Worm (Caenorhabditis elegans) whole organism, young adult: ENCODE measurements around the gene cdc-14.

Source experiments
- B0019.2 ChIP-seq: fragments of 200-800 bp; sonication (Bioruptor generic); conservative IDR thresholded peaks from 2 replicates; pipeline ENCODE4 v1.3.6; 2022; ENCODE audit warnings: missing genetic modification reagents, missing genetic modification characterization, missing compliant biosample characterization
- B0261.1 ChIP-seq: sonication (generic microtip); optimal IDR thresholded peaks from 2 replicates; lab custom pipeline; 2016; ENCODE audit warnings: mild to moderate bottlenecking, missing genetic modification characterization, moderate library complexity, missing compliant biosample characterization
- C17E4.6 ChIP-seq: fragments of 200-800 bp; sonication (Bioruptor generic); IDR thresholded peaks from 2 replicates; pipeline ENCODE4 v1.3.6; 2022; ENCODE audit warnings: missing genetic modification reagents, missing genetic modification characterization, missing compliant biosample characterization
- D2030.7 ChIP-seq: fragments of 200-800 bp; sonication (Bioruptor generic); IDR thresholded peaks from 2 replicates; pipeline ENCODE4 v1.3.6; 2022; ENCODE audit warnings: missing genetic modification reagents, missing genetic modification characterization, missing compliant biosample characterization
- F22D6.2 ChIP-seq: sonication (generic microtip); optimal IDR thresholded peaks from 2 replicates; lab custom pipeline; 2016; ENCODE audit warnings: mild to moderate bottlenecking, missing genetic modification characterization, missing compliant biosample characterization
- F23B12.7 ChIP-seq: sonication (generic microtip); optimal IDR thresholded peaks from 2 replicates; lab custom pipeline; 2017; ENCODE audit warnings: missing genetic modification characterization, mild to moderate bottlenecking, missing compliant biosample characterization, antibody characterized with exemption, moderate library complexity; ENCODE audit not compliant: insufficient read depth
- F55B11.4 ChIP-seq: sonication (generic microtip); optimal IDR thresholded peaks from 2 replicates; lab custom pipeline; 2016; ENCODE audit warnings: missing compliant biosample characterization, missing genetic modification characterization, borderline replicate concordance; ENCODE audit not compliant: insufficient read depth
- K11D2.4 ChIP-seq: fragments of 200-800 bp; sonication (Bioruptor generic); IDR thresholded peaks from 2 replicates; pipeline ENCODE4 v1.3.6; 2022; ENCODE audit warnings: missing genetic modification reagents, missing genetic modification characterization, missing compliant biosample characterization
- K12H6.12 ChIP-seq: fragments of 200-800 bp; sonication (Bioruptor generic); optimal IDR thresholded peaks from 2 replicates; lab custom pipeline; 2018; ENCODE audit warnings: mild to moderate bottlenecking, missing genetic modification characterization, missing compliant biosample characterization
- T26A5.8 ChIP-seq: sonication (generic microtip); optimal IDR thresholded peaks from 2 replicates; lab custom pipeline; 2016; ENCODE audit warnings: missing genetic modification characterization, missing compliant biosample characterization
- Y53F4B.3 ChIP-seq: fragments of 200-800 bp; sonication (Bioruptor generic); IDR thresholded peaks from 2 replicates; pipeline ENCODE4 v1.3.6; 2022; ENCODE audit warnings: missing genetic modification reagents, missing genetic modification characterization, missing compliant biosample characterization
- ama-1 ChIP-seq, 3 experiments: fragments of 150-350 bp in 1 of 3; sonication (generic microtip) in 2 of 3; optimal IDR thresholded peaks; 2 replicates each; lab custom pipeline; 2014 to 2018; ENCODE audit warnings: missing biosample characterization in 2 of 3, missing genetic modification characterization in 2 of 3, missing genetic modification reagents in 2 of 3
- aptf-2 ChIP-seq: fragments of 200-800 bp; sonication (Bioruptor generic); conservative IDR thresholded peaks from 2 replicates; pipeline ENCODE4 v1.3.6; 2022; ENCODE audit warnings: missing genetic modification reagents, missing genetic modification characterization, missing compliant biosample characterization
- aptf-3 ChIP-seq: fragments of 200-800 bp; sonication (Bioruptor generic); IDR thresholded peaks from 2 replicates; pipeline ENCODE4 v1.3.6; 2022; ENCODE audit warnings: missing genetic modification characterization, missing compliant biosample characterization
- athp-1 ChIP-seq: sonication (generic microtip); optimal IDR thresholded peaks from 2 replicates; lab custom pipeline; 2017; ENCODE audit warnings: mild to moderate bottlenecking, missing genetic modification characterization, missing compliant biosample characterization
- attf-3 ChIP-seq: fragments of 200-800 bp; sonication (Bioruptor generic); conservative IDR thresholded peaks from 2 replicates; pipeline ENCODE4 v1.3.6; 2022; ENCODE audit warnings: missing genetic modification reagents, missing genetic modification characterization, missing compliant biosample characterization
- ccch-3 ChIP-seq: fragments of 200-800 bp; sonication (Bioruptor generic); optimal IDR thresholded peaks from 2 replicates; lab custom pipeline; 2018; ENCODE audit warnings: mild to moderate bottlenecking, missing genetic modification characterization, missing compliant biosample characterization
- cebp-2 ChIP-seq: fragments of 200-800 bp; sonication (Bioruptor generic); IDR thresholded peaks from 2 replicates; pipeline ENCODE4 v1.3.6; 2022; ENCODE audit warnings: missing genetic modification characterization, missing compliant biosample characterization
- egl-18 ChIP-seq: fragments of 200-800 bp; sonication (Bioruptor generic); IDR thresholded peaks from 2 replicates; pipeline ENCODE4 v1.3.6; 2022; ENCODE audit warnings: missing genetic modification reagents, missing genetic modification characterization, missing compliant biosample characterization
- egl-44 ChIP-seq: fragments of 200-800 bp; sonication (Bioruptor generic); IDR thresholded peaks from 2 replicates; pipeline ENCODE4 v1.3.6; 2022; ENCODE audit warnings: missing genetic modification reagents, missing genetic modification characterization, missing compliant biosample characterization
- ekl-4 ChIP-seq: fragments of 200-800 bp; sonication (Bioruptor generic); IDR thresholded peaks from 2 replicates; pipeline ENCODE4 v1.3.6; 2022; ENCODE audit warnings: missing genetic modification reagents, missing genetic modification characterization, missing compliant biosample characterization
- ets-4 ChIP-seq: fragments of 200-800 bp; sonication (Bioruptor generic); optimal IDR thresholded peaks from 2 replicates; lab custom pipeline; 2018; ENCODE audit warnings: mild to moderate bottlenecking, missing genetic modification characterization, missing compliant biosample characterization
- him-1 ChIP-seq: sonication (generic microtip); optimal IDR thresholded peaks from 2 replicates; lab custom pipeline; 2016; ENCODE audit warnings: missing genotype, missing genetic modification reagents, missing genetic modification characterization, missing compliant biosample characterization
- hlh-12 ChIP-seq: sonication (generic microtip); optimal IDR thresholded peaks from 2 replicates; lab custom pipeline; 2016; ENCODE audit warnings: missing genetic modification characterization, missing compliant biosample characterization
- hmg-1.2 ChIP-seq: fragments of 200-800 bp; sonication (Bioruptor generic); IDR thresholded peaks from 2 replicates; pipeline ENCODE4 v1.3.6; 2022; ENCODE audit warnings: missing genetic modification reagents, missing genetic modification characterization, missing compliant biosample characterization
- hmg-20 ChIP-seq: fragments of 200-800 bp; sonication (Bioruptor generic); IDR thresholded peaks from 2 replicates; pipeline ENCODE4 v1.3.6; 2022; ENCODE audit warnings: missing genetic modification reagents, missing genetic modification characterization, missing compliant biosample characterization
- lag-1 ChIP-seq: fragments of 200-800 bp; sonication (Bioruptor generic); IDR thresholded peaks from 2 replicates; pipeline ENCODE4 v1.3.6; 2022; ENCODE audit warnings: missing genetic modification reagents, missing genetic modification characterization, missing compliant biosample characterization
- let-607 ChIP-seq, 2 experiments: fragments of 200-800 bp in 1 of 2; sonication (Bioruptor generic) in 1 of 2; sonication (generic microtip) in 1 of 2; optimal IDR thresholded peaks; 2 replicates each; lab custom pipeline; 2016 to 2018; ENCODE audit warnings: mild to moderate bottlenecking in 2 of 2, missing compliant biosample characterization in 2 of 2, missing genetic modification characterization in 2 of 2, moderate library complexity in 2 of 2, missing genotype in 1 of 2
- lin-40 ChIP-seq: sonication (generic microtip); optimal IDR thresholded peaks from 2 replicates; lab custom pipeline; 2016; ENCODE audit warnings: missing genetic modification characterization, mild to moderate bottlenecking, missing compliant biosample characterization, missing genotype, missing genetic modification reagents
- lin-54 ChIP-seq: fragments of 200-800 bp; sonication (Bioruptor generic); optimal IDR thresholded peaks from 2 replicates; lab custom pipeline; 2018; ENCODE audit warnings: mild to moderate bottlenecking, missing genetic modification characterization, missing compliant biosample characterization
- lir-1 ChIP-seq: fragments of 200-800 bp; sonication (Bioruptor generic); conservative IDR thresholded peaks from 2 replicates; pipeline ENCODE4 v1.3.6; 2022; ENCODE audit warnings: missing genetic modification reagents, missing genetic modification characterization, missing compliant biosample characterization
- madf-10 ChIP-seq: sonication (generic microtip); optimal IDR thresholded peaks from 2 replicates; lab custom pipeline; 2016; ENCODE audit warnings: mild to moderate bottlenecking, missing genetic modification characterization, missing compliant biosample characterization
- madf-8 ChIP-seq: fragments of 200-800 bp; sonication (Bioruptor generic); conservative IDR thresholded peaks from 2 replicates; pipeline ENCODE4 v1.3.6; 2022; ENCODE audit warnings: missing genetic modification reagents, missing genetic modification characterization, missing compliant biosample characterization
- mes-4 ChIP-seq: sonication (generic microtip); optimal IDR thresholded peaks from 2 replicates; lab custom pipeline; 2016; ENCODE audit warnings: missing genotype, missing genetic modification characterization, missing compliant biosample characterization
- nfya-1 ChIP-seq: sonication (generic microtip); optimal IDR thresholded peaks from 2 replicates; lab custom pipeline; 2017; ENCODE audit warnings: antibody characterized with exemption, missing compliant biosample characterization, missing genetic modification characterization, borderline replicate concordance; ENCODE audit not compliant: insufficient read depth
- nhr-27 ChIP-seq: fragments of 200-800 bp; sonication (Bioruptor generic); optimal IDR thresholded peaks from 2 replicates; lab custom pipeline; 2018; ENCODE audit warnings: mild to moderate bottlenecking, missing genetic modification characterization, moderate library complexity, missing compliant biosample characterization
- rcor-1 ChIP-seq: fragments of 200-800 bp; sonication (Bioruptor generic); IDR thresholded peaks from 2 replicates; pipeline ENCODE4 v1.3.6; 2022; ENCODE audit warnings: missing genetic modification reagents, missing genetic modification characterization, missing compliant biosample characterization
- repo-1 ChIP-seq: sonication (generic microtip); optimal IDR thresholded peaks from 2 replicates; lab custom pipeline; 2017; ENCODE audit warnings: mild to moderate bottlenecking, missing genetic modification characterization, missing compliant biosample characterization
- sdz-38 ChIP-seq: sonication (generic microtip); optimal IDR thresholded peaks from 2 replicates; lab custom pipeline; 2016; ENCODE audit warnings: missing genotype, missing genetic modification characterization, missing compliant biosample characterization
- snpc-1.1 ChIP-seq: sonication (generic microtip); optimal IDR thresholded peaks from 2 replicates; lab custom pipeline; 2017; ENCODE audit warnings: missing genetic modification characterization, mild to moderate bottlenecking, missing compliant biosample characterization, antibody characterized with exemption, moderate library complexity, missing genotype, missing genetic modification reagents; ENCODE audit not compliant: insufficient read depth
- sptf-2 ChIP-seq: fragments of 200-800 bp; sonication (Bioruptor generic); optimal IDR thresholded peaks from 2 replicates; lab custom pipeline; 2018; ENCODE audit warnings: mild to moderate bottlenecking, missing genetic modification characterization, missing compliant biosample characterization
- tbp1 ChIP-seq: fragments of 200-800 bp; sonication (Bioruptor generic); optimal IDR thresholded peaks from 2 replicates; lab custom pipeline; 2018; ENCODE audit warnings: mild to moderate bottlenecking, missing genetic modification characterization, missing compliant biosample characterization
- tbx-9 ChIP-seq: sonication (generic microtip); optimal IDR thresholded peaks from 2 replicates; lab custom pipeline; 2016; ENCODE audit warnings: borderline replicate concordance, missing genetic modification characterization, inconsistent platforms, missing compliant biosample characterization
- xnd-1 ChIP-seq: sonication (generic microtip); optimal IDR thresholded peaks from 2 replicates; lab custom pipeline; 2016; ENCODE audit warnings: missing genotype, missing genetic modification reagents, missing genetic modification characterization, missing compliant biosample characterization
- zfh-2 ChIP-seq: fragments of 200-800 bp; sonication (Bioruptor generic); conservative IDR thresholded peaks from 2 replicates; pipeline ENCODE4 v1.3.6; 2022; ENCODE audit warnings: missing genetic modification reagents, missing genetic modification characterization, missing compliant biosample characterization
- ztf-18 ChIP-seq: sonication (generic microtip); optimal IDR thresholded peaks from 2 replicates; lab custom pipeline; 2016; ENCODE audit warnings: missing genotype, mild to moderate bottlenecking, missing genetic modification characterization, missing compliant biosample characterization
- ztf-3 ChIP-seq: fragments of 200-800 bp; sonication (Bioruptor generic); optimal IDR thresholded peaks from 2 replicates; lab custom pipeline; 2018; ENCODE audit warnings: mild to moderate bottlenecking, missing genetic modification characterization, missing compliant biosample characterization
- ztf-6 ChIP-seq: fragments of 200-800 bp; sonication (Bioruptor generic); IDR thresholded peaks from 2 replicates; pipeline ENCODE4 v1.3.6; 2022; ENCODE audit warnings: missing genetic modification reagents, missing genetic modification characterization, missing compliant biosample characterization

The cdc-14 gene

DNA sequence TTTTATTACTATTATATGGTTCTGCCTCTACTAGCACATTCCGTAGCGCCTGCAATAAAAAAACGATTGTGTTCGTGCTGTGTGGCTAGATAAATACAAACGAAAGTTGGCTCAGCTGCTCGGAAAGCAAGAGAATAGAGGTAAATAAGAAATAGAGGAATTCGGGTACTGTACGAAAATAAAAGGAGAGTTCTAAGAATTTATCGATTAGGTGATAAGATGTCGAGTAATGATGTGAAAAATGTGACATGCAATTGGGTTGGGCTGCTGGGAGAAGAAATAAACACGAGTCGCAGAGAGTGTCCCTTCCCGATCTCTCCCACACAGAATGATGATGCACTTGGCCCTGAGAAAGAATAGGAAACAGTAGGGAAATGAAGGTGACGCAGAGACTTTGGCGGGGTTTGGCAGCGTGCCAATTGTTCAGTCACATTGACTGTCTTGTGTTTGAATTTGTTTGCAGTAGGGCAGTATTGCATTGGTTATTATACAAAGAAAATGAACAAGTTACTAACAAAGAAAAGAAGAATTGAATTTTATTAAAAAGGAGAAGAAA, at the start of gene cdc-14:
cdc-14 (minus strand) TSS at position 51 of the 556 bp plus-strand sequence.
- TF ChIP-seq K11D2.4 (GFP tag; lab: Robert Waterston, UW) (peak; percentile 50; the same call in 1 of the 2 replicates), xnd-1 (tag; lab: Kevin White, UChicago) (no peak), lin-54 (GFP tag; lab: Kevin White, UChicago) (peak; percentile 36), aptf-3 (GFP tag; lab: Robert Waterston, UW) (no peak), F23B12.7 (tag; lab: Kevin White, UChicago) (no peak), F55B11.4 (tag; lab: Kevin White, UChicago) (no peak), ccch-3 (GFP tag; lab: Kevin White, UChicago) (no peak), egl-18 (GFP tag; lab: Robert Waterston, UW) (no peak), B0019.2 (GFP tag; lab: Robert Waterston, UW) (no peak), ets-4 (GFP tag; lab: Kevin White, UChicago) (no peak), C17E4.6 (GFP tag; lab: Robert Waterston, UW) (no peak), B0261.1 (tag; lab: Kevin White, UChicago) (no peak), sdz-38 (tag; lab: Kevin White, UChicago) (no peak), lin-40 (tag; lab: Kevin White, UChicago) (peak; percentile 24), T26A5.8 (tag; lab: Kevin White, UChicago) (no peak), hlh-12 (tag; lab: Kevin White, UChicago) (no peak), ama-1 (optimal IDR thresholded peaks at IDR 0.05; lab: Kevin White, UChicago) (no peak), ama-1 (GFP tag; optimal IDR thresholded peaks at IDR 0.05; lab: Kevin White, UChicago) (no peak), zfh-2 (GFP tag; lab: Robert Waterston, UW) (peak; percentile 67; the same call in 1 of the 2 replicates), ztf-6 (GFP tag; lab: Robert Waterston, UW) (no peak), mes-4 (tag; lab: Kevin White, UChicago) (no peak), aptf-2 (no peak), athp-1 (tag; lab: Kevin White, UChicago) (no peak), let-607 (tag; optimal IDR thresholded peaks at IDR 0.05; lab: Kevin White, UChicago) (no peak), attf-3 (GFP tag; lab: Robert Waterston, UW) (no peak), tbx-9 (tag; lab: Kevin White, UChicago) (no peak), lag-1 (GFP tag; lab: Robert Waterston, UW) (no peak), Y53F4B.3 (GFP tag; lab: Robert Waterston, UW) (no peak), madf-10 (tag; lab: Kevin White, UChicago) (no peak), hmg-1.2 (GFP tag; lab: Robert Waterston, UW) (peak; percentile 65), snpc-1.1 (tag; lab: Kevin White, UChicago) (no peak), F22D6.2 (tag; lab: Kevin White, UChicago) (no peak), nfya-1 (tag; lab: Kevin White, UChicago) (no peak), ztf-3 (no peak), him-1 (tag; lab: Kevin White, UChicago) (no peak), egl-44 (GFP tag; lab: Robert Waterston, UW) (no peak), nhr-27 (tag; lab: Kevin White, UChicago) (no peak), cebp-2 (GFP tag; lab: Robert Waterston, UW) (no peak), ekl-4 (GFP tag; lab: Robert Waterston, UW) (no peak), tbp1 (GFP tag; lab: Kevin White, UChicago) (no peak), lir-1 (GFP tag; lab: Robert Waterston, UW) (no peak), madf-8 (GFP tag; lab: Robert Waterston, UW) (no peak), rcor-1 (no peak), repo-1 (tag; lab: Kevin White, UChicago) (no peak), sptf-2 (GFP tag; lab: Kevin White, UChicago) (no peak), ztf-18 (tag; lab: Kevin White, UChicago) (no peak), K12H6.12 (tag; lab: Kevin White, UChicago) (peak; percentile 16), D2030.7 (GFP tag; lab: Robert Waterston, UW) (no peak), hmg-20 (GFP tag; lab: Robert Waterston, UW) (no peak)
